Worm (Caenorhabditis elegans): ENCODE measurements around the gene clec-241.

DNA sequence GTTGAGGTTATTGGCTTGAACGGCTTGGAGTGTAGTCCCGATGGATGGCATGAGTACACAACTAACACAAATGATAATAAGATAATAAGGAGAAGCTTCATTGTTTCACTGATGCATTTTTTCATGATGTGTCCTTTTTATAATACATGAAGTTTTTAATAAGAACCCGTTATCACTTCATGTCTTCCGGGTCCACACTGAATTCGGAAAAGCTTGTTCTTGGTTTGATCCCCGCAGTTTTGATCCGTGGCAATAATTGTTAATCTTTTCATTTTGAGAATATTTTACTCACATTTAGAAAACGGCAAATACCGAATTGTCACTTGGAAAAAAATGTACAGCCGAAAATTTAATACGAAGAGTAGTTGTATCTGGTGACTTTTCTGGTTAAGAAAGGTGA is 24.5 kb downstream of the clec-241 start, which contains the start of gene Y102A5C.27:
- TF ChIP-seq him-1 (tag; optimal IDR thresholded peaks at IDR 0.05) (no peak), dao-5 (tag; optimal IDR thresholded peaks at IDR 0.05) (no peak)
